Fruit fly (Drosophila melanogaster): ENCODE measurements around the gene RYa-R.

- TF ChIP-seq CG11456 (GFP tag; IDR thresholded peaks at IDR 0.05) (no peak), tio (GFP tag; optimal IDR thresholded peaks at IDR 0.05) (no peak), hkb (optimal IDR thresholded peaks at IDR 0.05) (no peak), hkb (GFP tag; IDR thresholded peaks at IDR 0.05) (no peak)
These were observed 109.4 kb downstream of the RYa-R start, which contains the start of gene CAH9 for dm6 chr3R:27106134-27106694.

Data from whole organism, embryonic.